Worm (Caenorhabditis elegans): ENCODE results near the gene col-72.
A peak's percentile ranks its signal among the peaks of the same experiment; 100 is the strongest.
"Not testable (repeated sequence)": the region's sequence is repeated elsewhere in the genome, so short reads cannot be mapped to it uniquely, and the experiment has no call there.

col-72 gene

DNA sequence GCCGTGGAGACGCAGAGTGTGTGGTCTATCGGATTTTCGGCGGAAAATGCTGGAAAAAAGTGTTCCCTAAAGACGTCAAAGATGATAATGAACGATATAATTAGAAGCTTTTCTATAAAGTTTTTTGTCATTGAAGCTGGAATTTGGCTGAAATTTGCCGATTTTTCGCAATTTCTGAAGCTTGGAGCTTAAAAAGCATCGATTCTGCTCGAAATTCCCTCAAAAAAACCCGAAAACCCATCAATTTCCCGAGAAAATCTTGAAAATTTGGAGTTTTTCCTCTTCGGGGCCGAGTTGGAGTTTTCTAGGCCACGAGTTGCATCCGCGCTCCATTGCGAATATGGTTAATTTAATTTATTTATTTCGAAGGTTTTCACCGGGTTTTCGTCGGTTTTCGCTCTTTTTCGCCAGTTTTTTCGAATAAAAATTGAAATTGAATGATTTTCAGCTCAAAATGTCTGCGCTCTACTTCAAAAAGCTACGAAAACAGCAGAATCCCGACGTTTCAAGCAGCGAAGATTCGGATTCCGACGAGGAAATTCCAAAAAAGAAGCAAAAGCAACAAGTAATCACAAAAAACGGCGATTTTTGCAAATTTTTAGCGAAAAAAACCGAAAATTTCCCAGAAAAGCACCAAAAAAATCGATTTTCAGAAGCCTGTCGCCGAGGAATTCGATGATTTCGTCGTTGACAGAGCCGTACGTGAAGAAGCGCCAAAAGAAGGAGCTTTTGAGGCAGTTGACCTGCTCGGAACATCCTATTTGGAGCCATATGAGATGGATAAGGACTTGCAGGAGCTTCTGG is 21.3 kb downstream of the col-72 start, which contains the start of the genes col-71 and Y49F6B.2:
TSS of gene col-71 (minus strand) at position 51 of the 804 bp plus-strand sequence.
TSS of gene Y49F6B.2 (plus strand) at position 449 of the 804 bp plus-strand sequence.
- TF ChIP-seq W03F9.2 (tag; optimal IDR thresholded peaks at IDR 0.05): peak; percentile 74
- no peak for TF ChIP-seq dao-5 (tag; optimal IDR thresholded peaks at IDR 0.05)
- TF ChIP-seq him-1 (tag; optimal IDR thresholded peaks at IDR 0.05): peak; percentile 36

- TF ChIP-seq dao-5 (tag; optimal IDR thresholded peaks at IDR 0.05) (no peak), him-1 (tag; optimal IDR thresholded peaks at IDR 0.05) (no peak), W03F9.2 (tag; optimal IDR thresholded peaks at IDR 0.05) (no peak)
These were observed 22.0 kb downstream of the col-72 start for ce11 chrII:3502011-3502410.

- TF ChIP-seq him-1 (tag; optimal IDR thresholded peaks at IDR 0.05) (no peak), W03F9.2 (tag; optimal IDR thresholded peaks at IDR 0.05) (no peak), dao-5 (tag; optimal IDR thresholded peaks at IDR 0.05) (no peak)
These were observed 23.6 kb downstream of the col-72 start for ce11 chrII:3500373-3500772.

DNA sequence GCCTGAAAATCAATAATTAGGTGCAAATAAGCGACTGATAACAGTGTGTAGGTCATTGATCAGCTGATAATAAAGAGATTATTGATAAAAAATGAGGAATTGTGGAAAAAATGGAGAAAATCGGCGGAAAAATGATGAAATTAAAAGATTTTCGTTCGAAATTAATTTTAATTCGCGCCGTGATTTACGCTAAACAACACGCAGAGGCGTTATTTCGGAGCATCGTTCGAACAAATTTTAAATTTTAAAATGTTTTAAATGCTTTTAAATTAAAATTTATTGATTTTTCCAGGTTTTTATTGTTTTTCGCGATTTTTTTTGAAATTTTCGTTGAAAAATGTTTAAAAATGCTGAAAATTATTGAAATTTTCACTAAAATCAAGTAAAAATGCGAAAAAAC is 24.6 kb downstream of the col-72 start, which contains the start of gene Y49F6B.9:
TSS of gene Y49F6B.9 (minus strand) at position 2 of the 400 bp plus-strand sequence.
- no peak for TF ChIP-seq dao-5 (tag; optimal IDR thresholded peaks at IDR 0.05)
- no peak for TF ChIP-seq him-1 (tag; optimal IDR thresholded peaks at IDR 0.05)
- no peak for TF ChIP-seq W03F9.2 (tag; optimal IDR thresholded peaks at IDR 0.05)

DNA sequence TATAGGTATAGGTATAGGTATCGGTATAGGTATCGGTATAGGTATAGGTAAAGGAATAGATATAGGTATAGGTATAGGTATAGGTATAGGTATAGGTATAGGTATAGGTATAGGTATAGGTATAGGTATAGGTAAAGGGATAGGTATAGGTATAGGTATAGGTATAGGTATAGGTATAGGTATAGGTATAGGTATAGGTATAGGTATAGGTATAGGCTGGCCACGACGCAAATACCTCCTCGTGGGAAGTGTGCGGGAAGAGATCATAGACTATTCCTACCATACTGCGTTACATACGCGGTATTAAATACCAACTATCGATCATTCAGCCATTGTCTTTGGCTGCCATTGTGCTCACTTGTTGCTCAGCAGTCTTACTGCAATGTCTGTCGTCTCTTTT is 33.2 kb downstream of the col-72 start, which contains the start of gene fbxb-112:
TSS of gene fbxb-112 (plus strand) at position 301 of the 400 bp plus-strand sequence.
- not testable (repeated sequence) for TF ChIP-seq him-1, W03F9.2, dao-5 (tag; optimal IDR thresholded peaks at IDR 0.05)

DNA sequence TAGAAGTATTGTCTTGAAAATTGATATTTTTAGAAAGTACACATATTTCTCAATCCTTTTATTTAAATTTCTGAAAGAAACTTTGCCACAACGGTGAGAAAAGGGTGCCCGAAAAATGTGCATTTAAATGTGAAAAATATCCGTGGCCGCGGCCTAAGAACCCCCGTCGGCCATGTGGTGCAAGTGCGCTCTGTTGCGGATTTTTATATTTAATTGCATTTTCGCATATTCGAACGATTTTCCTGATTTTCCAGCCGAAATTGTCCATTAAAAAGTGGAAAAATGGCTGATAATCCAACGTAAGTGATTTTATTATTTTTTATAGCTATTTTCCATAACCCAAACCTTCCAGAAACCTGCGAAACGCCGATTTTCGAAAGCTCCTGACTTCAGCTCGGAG is 41.8 kb downstream of the col-72 start, which contains the start of gene smu-2:
TSS of gene smu-2 (plus strand) at position 178 of the 400 bp plus-strand sequence.
- TF ChIP-seq him-1 (tag; optimal IDR thresholded peaks at IDR 0.05): no peak
- TF ChIP-seq dao-5 (tag; optimal IDR thresholded peaks at IDR 0.05): no peak
- TF ChIP-seq W03F9.2 (tag; optimal IDR thresholded peaks at IDR 0.05): no peak

DNA sequence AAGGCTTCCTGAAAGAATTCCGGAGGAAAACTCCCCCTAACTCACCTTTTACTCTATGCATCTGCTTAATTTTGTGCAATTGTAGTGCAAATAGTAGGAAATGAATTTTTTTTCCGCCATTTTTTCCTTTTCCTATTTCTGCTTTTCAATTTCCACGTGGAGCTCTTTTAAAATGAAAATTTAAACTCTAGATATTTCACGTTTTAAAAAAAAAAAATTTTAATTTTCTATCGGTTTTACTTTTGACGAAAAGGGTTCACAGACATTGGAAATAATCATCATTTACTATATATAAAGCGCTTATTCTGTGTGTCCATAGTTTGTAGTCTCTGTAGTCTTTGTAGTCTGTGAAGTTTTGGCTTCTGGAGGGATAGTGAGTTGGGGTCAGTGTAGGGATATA is 42.4 kb downstream of the col-72 start, which contains the start of gene Y49F6B.8:
TSS of gene Y49F6B.8 (minus strand) at position 101 of the 400 bp plus-strand sequence.
- TF ChIP-seq dao-5 (tag; optimal IDR thresholded peaks at IDR 0.05) (no peak), W03F9.2 (tag; optimal IDR thresholded peaks at IDR 0.05) (no peak)

- no peak for TF ChIP-seq him-1 (tag; optimal IDR thresholded peaks at IDR 0.05)
- TF ChIP-seq W03F9.2 (tag; optimal IDR thresholded peaks at IDR 0.05): no peak
- TF ChIP-seq dao-5 (tag; optimal IDR thresholded peaks at IDR 0.05): no peak
These were observed 46.8 kb downstream of the col-72 start, which contains the start of gene fbxb-104 for ce11 chrII:3477171-3477570. fbxb-104 (minus strand) TSS chrII:3477271.

DNA sequence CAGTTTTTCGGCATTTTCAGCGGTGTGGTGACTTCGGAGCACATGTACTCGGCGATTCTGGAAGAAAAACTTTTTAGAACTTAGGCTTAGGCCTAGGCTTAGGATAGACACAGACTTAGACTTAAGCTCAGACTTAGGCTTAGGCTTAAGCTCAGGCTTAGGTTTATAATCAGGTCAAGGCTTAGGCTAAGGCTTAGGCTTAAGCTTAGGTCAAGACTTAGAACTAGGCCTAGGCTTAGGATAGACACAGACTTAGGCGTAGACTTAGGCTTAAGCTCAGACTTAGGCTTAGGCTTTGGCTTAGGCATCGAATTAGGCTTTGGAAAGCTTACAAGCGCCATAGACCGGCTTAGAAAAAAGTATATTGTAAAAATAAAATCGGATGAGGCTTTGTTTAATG is 47.5 kb downstream of the col-72 start:
- TF ChIP-seq him-1 (tag; optimal IDR thresholded peaks at IDR 0.05) (no peak), dao-5 (tag; optimal IDR thresholded peaks at IDR 0.05) (no peak), W03F9.2 (tag; optimal IDR thresholded peaks at IDR 0.05) (no peak)

ce11 chrII:3473744-3474143 is 50.3 kb downstream of the col-72 start, which contains the start of gene sdz-32:
sdz-32 (plus strand) TSS chrII:3474044.
- TF ChIP-seq him-1 (tag; optimal IDR thresholded peaks at IDR 0.05): no peak
- no peak for TF ChIP-seq W03F9.2 (tag; optimal IDR thresholded peaks at IDR 0.05)

DNA sequence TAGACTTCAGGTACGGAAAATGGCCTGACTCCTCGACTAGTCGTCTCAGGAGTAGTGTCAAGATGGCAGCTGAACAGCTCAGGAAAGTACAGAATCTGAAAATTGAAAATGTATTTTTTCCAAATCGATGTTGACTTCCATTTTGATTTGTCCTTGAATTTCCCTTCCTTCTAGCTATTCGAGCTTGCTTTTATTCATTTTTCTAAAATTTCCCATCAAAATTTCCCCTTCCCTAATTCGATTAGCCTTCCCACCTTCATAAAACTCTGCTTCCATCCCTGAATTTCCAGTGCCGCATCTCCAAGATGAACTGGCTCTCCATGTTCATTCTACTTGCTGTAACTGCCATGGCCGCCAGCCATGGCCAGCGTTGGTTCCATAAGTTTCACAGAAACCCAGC is 51.2 kb downstream of the col-72 start, which contains the start of gene Y49F6B.6:
TSS of gene Y49F6B.6 (plus strand) at position 301 of the 400 bp plus-strand sequence.
- TF ChIP-seq W03F9.2 (tag; optimal IDR thresholded peaks at IDR 0.05) (no peak), him-1 (tag; optimal IDR thresholded peaks at IDR 0.05) (no peak), dao-5 (tag; optimal IDR thresholded peaks at IDR 0.05) (no peak)

DNA sequence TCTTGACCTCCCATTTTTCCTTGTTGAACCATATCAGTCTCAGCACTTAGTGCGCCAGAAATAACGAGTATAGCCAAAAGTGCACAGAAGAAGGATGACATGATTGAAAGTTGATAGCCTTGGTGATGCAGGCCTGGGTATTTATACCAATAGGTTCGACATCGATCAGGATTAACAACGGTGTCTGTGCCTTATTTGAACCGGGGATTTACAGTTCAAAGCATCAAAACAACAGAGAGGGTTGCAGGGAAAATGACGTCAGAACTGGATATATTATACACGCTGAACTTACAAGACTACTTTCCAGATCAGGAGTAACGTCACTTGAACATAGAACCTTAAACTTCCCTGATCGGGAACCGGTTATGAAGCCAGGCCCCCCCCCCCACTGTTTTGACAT is 51.7 kb downstream of the col-72 start, which contains the start of gene Y49F6B.12:
TSS of gene Y49F6B.12 (minus strand) at position 101 of the 400 bp plus-strand sequence.
- TF ChIP-seq dao-5 (tag; optimal IDR thresholded peaks at IDR 0.05): no peak
- TF ChIP-seq W03F9.2 (tag; optimal IDR thresholded peaks at IDR 0.05): no peak
- TF ChIP-seq him-1 (tag; optimal IDR thresholded peaks at IDR 0.05): no peak

ce11 chrII:3471603-3472002 is 52.4 kb downstream of the col-72 start, which contains the start of gene Y49F6B.13:
Y49F6B.13 (minus strand) TSS chrII:3471703.
- TF ChIP-seq dao-5 (tag; optimal IDR thresholded peaks at IDR 0.05): no peak
- TF ChIP-seq W03F9.2 (tag; optimal IDR thresholded peaks at IDR 0.05): no peak
- no peak for TF ChIP-seq him-1 (tag; optimal IDR thresholded peaks at IDR 0.05)
